Fruit fly (Drosophila melanogaster): ENCODE measurements around the gene CG13775.

Gene CG13775

dm6 chr2L:6922091-6922753 is 34.5 kb downstream of the CG13775 start (continued):
- TF ChIP-seq Tbp (GFP tag; optimal IDR thresholded peaks at IDR 0.05), result no peak
- TF ChIP-seq lilli (GFP tag; optimal IDR thresholded peaks at IDR 0.05), result peak; percentile 71
- peak; percentile 53 for TF ChIP-seq Six4 (GFP tag; optimal IDR thresholded peaks at IDR 0.05)
- TF ChIP-seq ind (GFP tag; optimal IDR thresholded peaks at IDR 0.05), result peak; percentile 74
- peak; percentile 3 for TF ChIP-seq CG18764 (GFP tag; optimal IDR thresholded peaks at IDR 0.05)
- no peak for TF ChIP-seq CG5180 (GFP tag; optimal IDR thresholded peaks at IDR 0.05)
- peak; percentile 62 for TF ChIP-seq Chrac-16 (GFP tag; optimal IDR thresholded peaks at IDR 0.05)
- peak; percentile 52 for TF ChIP-seq Max (GFP tag; optimal IDR thresholded peaks at IDR 0.05)
- TF ChIP-seq CG8089 (GFP tag; optimal IDR thresholded peaks at IDR 0.05), result peak; percentile 31
- TF ChIP-seq Pdp1 (GFP tag; optimal IDR thresholded peaks at IDR 0.05), result peak in 1 of 2 experiments; percentile 64
- no peak for TF ChIP-seq Opbp (GFP tag; IDR thresholded peaks at IDR 0.05; ENCODE audit: partially characterized antibody)
- peak; percentile 49 for TF ChIP-seq nom (GFP tag; optimal IDR thresholded peaks at IDR 0.05)
- peak; percentile 63 for TF ChIP-seq Mad (GFP tag; optimal IDR thresholded peaks at IDR 0.05)
- peak; percentile 64 for TF ChIP-seq ems (GFP tag; optimal IDR thresholded peaks at IDR 0.05)
- peak; percentile 48 for TF ChIP-seq org-1 (GFP tag; optimal IDR thresholded peaks at IDR 0.05)
- TF ChIP-seq ftz-f1 (GFP tag; optimal IDR thresholded peaks at IDR 0.05), result no peak
- TF ChIP-seq repo (GFP tag; optimal IDR thresholded peaks at IDR 0.05), result peak; percentile 43
- no peak for TF ChIP-seq tio (GFP tag; optimal IDR thresholded peaks at IDR 0.05)
- TF ChIP-seq nerfin-2 (GFP tag; IDR thresholded peaks at IDR 0.05; ENCODE audit: partially characterized antibody), result no peak
- TF ChIP-seq Ravus (GFP tag; IDR thresholded peaks at IDR 0.05), result peak; percentile 5
- no peak; the same call in 1 of the 3 replicates for TF ChIP-seq tgo (GFP tag; IDR thresholded peaks at IDR 0.05)
- TF ChIP-seq CG6765 (GFP tag; optimal IDR thresholded peaks at IDR 0.05), result no peak
- TF ChIP-seq yki (optimal IDR thresholded peaks at IDR 0.05), result no peak
- TF ChIP-seq CG4820 (GFP tag; optimal IDR thresholded peaks at IDR 0.05), result peak; percentile 72
- peak; percentile 68 for TF ChIP-seq tin (GFP tag; optimal IDR thresholded peaks at IDR 0.05)
- peak; percentile 70 for TF ChIP-seq zen (tag; optimal IDR thresholded peaks at IDR 0.05)
- TF ChIP-seq Jarid2 (GFP tag; optimal IDR thresholded peaks at IDR 0.05), result no peak
- TF ChIP-seq CG3163 (GFP tag; optimal IDR thresholded peaks at IDR 0.05), result peak; percentile 53
- TF ChIP-seq pum (GFP tag; optimal IDR thresholded peaks at IDR 0.05), result peak; percentile 57
- TF ChIP-seq dpn (GFP tag; optimal IDR thresholded peaks at IDR 0.05), result peak; percentile 59 to 75
- TF ChIP-seq CG9437 (GFP tag; optimal IDR thresholded peaks at IDR 0.05), result no peak
- TF ChIP-seq Adf1 (GFP tag; IDR thresholded peaks at IDR 0.05), result peak; percentile 33; the same call in 1 of the 2 replicates
- no peak for TF ChIP-seq schlank (tag; optimal IDR thresholded peaks at IDR 0.05)
- TF ChIP-seq klu (GFP tag; IDR thresholded peaks at IDR 0.05), result no peak
- no peak; the same call in 1 of the 2 replicates for TF ChIP-seq Rfx (GFP tag; IDR thresholded peaks at IDR 0.05)
- peak; percentile 54 for TF ChIP-seq CG7786 (GFP tag; optimal IDR thresholded peaks at IDR 0.05)
- TF ChIP-seq Trl (optimal IDR thresholded peaks at IDR 0.05), result peak in 1 of 2 experiments; percentile 31
- peak; percentile 72 for TF ChIP-seq Trl (GFP tag; optimal IDR thresholded peaks at IDR 0.05)
- TF ChIP-seq eve (GFP tag; optimal IDR thresholded peaks at IDR 0.05), result no peak
- TF ChIP-seq CG7372 (GFP tag; IDR thresholded peaks at IDR 0.05), result peak; percentile 24; the same call in 1 of the 2 replicates
- TF ChIP-seq ttk (GFP tag; IDR thresholded peaks at IDR 0.05), result no peak
- no peak for TF ChIP-seq Hr39 (optimal IDR thresholded peaks at IDR 0.05)
- no peak for TF ChIP-seq BEAF-32 (GFP tag; optimal IDR thresholded peaks at IDR 0.05)
- no peak for TF ChIP-seq CG15011 (GFP tag; optimal IDR thresholded peaks at IDR 0.05)
- TF ChIP-seq chn (GFP tag; optimal IDR thresholded peaks at IDR 0.05), result peak; percentile 42
- peak; percentile 79 for TF ChIP-seq crc (GFP tag; optimal IDR thresholded peaks at IDR 0.05)
- TF ChIP-seq dmrt11E (tag; optimal IDR thresholded peaks at IDR 0.05), result peak; percentile 66
- no peak for TF ChIP-seq CG6683 (GFP tag; optimal IDR thresholded peaks at IDR 0.05)
- peak; percentile 60 for TF ChIP-seq caup (GFP tag; optimal IDR thresholded peaks at IDR 0.05; ENCODE audit: severe bottlenecking)
- TF ChIP-seq Doc2 (GFP tag; IDR thresholded peaks at IDR 0.05), result no peak
- no peak for TF ChIP-seq CG11504 (tag; optimal IDR thresholded peaks at IDR 0.05)

Measured in whole organism, embryonic.